Fruit fly (Drosophila melanogaster): ENCODE data around the gene Tdh.

Gene Tdh

dm6 chr3L:20517897-20518804 lies 51.4 kb downstream of the Tdh start (continued):
- TF ChIP-seq Ssrp (tag; optimal IDR thresholded peaks at IDR 0.05) = no peak
- TF ChIP-seq CG43689 (GFP tag; IDR thresholded peaks at IDR 0.05) = no peak
- TF ChIP-seq pb (GFP tag; optimal IDR thresholded peaks at IDR 0.05) = no peak
- TF ChIP-seq peb (GFP tag; IDR thresholded peaks at IDR 0.05) = no peak
- peak; percentile 32 for TF ChIP-seq lilli (GFP tag; optimal IDR thresholded peaks at IDR 0.05)
- TF ChIP-seq Fer1 (GFP tag; optimal IDR thresholded peaks at IDR 0.05) = no peak
- TF ChIP-seq CG7556 (GFP tag; optimal IDR thresholded peaks at IDR 0.05) = peak; percentile 45
- TF ChIP-seq B-H2 (GFP tag; optimal IDR thresholded peaks at IDR 0.05) = no peak
- TF ChIP-seq Ravus (GFP tag; IDR thresholded peaks at IDR 0.05) = peak; percentile 22; the same call in 1 of the 2 replicates
- peak; percentile 8 for TF ChIP-seq CG13424 (tag; optimal IDR thresholded peaks at IDR 0.05)
- TF ChIP-seq CG10979 (tag; optimal IDR thresholded peaks at IDR 0.05) = no peak
- TF ChIP-seq Xrp1 (GFP tag; IDR thresholded peaks at IDR 0.05) = peak; percentile 38; the same call in 1 of the 2 replicates
- TF ChIP-seq eve (GFP tag; optimal IDR thresholded peaks at IDR 0.05) = peak in 1 of 2 experiments; percentile 54
- TF ChIP-seq CG13123 (GFP tag; optimal IDR thresholded peaks at IDR 0.05) = no peak
- peak; percentile 13 for TF ChIP-seq CG9727 (GFP tag; optimal IDR thresholded peaks at IDR 0.05)
- peak; percentile 21 for TF ChIP-seq CG10543 (GFP tag; optimal IDR thresholded peaks at IDR 0.05)
- no peak for TF ChIP-seq zen2 (GFP tag; IDR thresholded peaks at IDR 0.05; ENCODE audit: partially characterized antibody)
- TF ChIP-seq usp (GFP tag; optimal IDR thresholded peaks at IDR 0.05) = no peak
- TF ChIP-seq Trl (optimal IDR thresholded peaks at IDR 0.05) = peak in 1 of 2 experiments; percentile 43
- TF ChIP-seq Trl (GFP tag; optimal IDR thresholded peaks at IDR 0.05) = no peak
- TF ChIP-seq nau (GFP tag; optimal IDR thresholded peaks at IDR 0.05) = no peak
- peak; percentile 40 for TF ChIP-seq PHDP (tag; optimal IDR thresholded peaks at IDR 0.05)
- no peak for TF ChIP-seq trem (tag; optimal IDR thresholded peaks at IDR 0.05)
- peak; percentile 44 for TF ChIP-seq CG13775 (GFP tag; optimal IDR thresholded peaks at IDR 0.05)
- TF ChIP-seq ewg (GFP tag; optimal IDR thresholded peaks at IDR 0.05) = no peak
- TF ChIP-seq Neu2 (GFP tag; optimal IDR thresholded peaks at IDR 0.05; ENCODE audit: borderline replicate concordance) = no peak
- TF ChIP-seq amos (GFP tag; IDR thresholded peaks at IDR 0.05; ENCODE audit: partially characterized antibody) = no peak
- no peak for TF ChIP-seq CG4820 (GFP tag; optimal IDR thresholded peaks at IDR 0.05)
- no peak for TF ChIP-seq CG13296 (GFP tag; optimal IDR thresholded peaks at IDR 0.05)
- TF ChIP-seq BEAF-32 (GFP tag; optimal IDR thresholded peaks at IDR 0.05) = no peak
- TF ChIP-seq pnt (GFP tag; optimal IDR thresholded peaks at IDR 0.05) = no peak
- no peak for TF ChIP-seq Doc2 (GFP tag; IDR thresholded peaks at IDR 0.05)
- no peak for TF ChIP-seq CG15696 (tag; optimal IDR thresholded peaks at IDR 0.05)
- no peak for TF ChIP-seq eyg (GFP tag; optimal IDR thresholded peaks at IDR 0.05)
- no peak for TF ChIP-seq CG6654 (GFP tag; optimal IDR thresholded peaks at IDR 0.05)
- TF ChIP-seq Stat92E (GFP tag; optimal IDR thresholded peaks at IDR 0.05) = no peak
- no peak for TF ChIP-seq Dip2 (GFP tag; IDR thresholded peaks at IDR 0.05)
- no peak for TF ChIP-seq jigr1 (GFP tag; IDR thresholded peaks at IDR 0.05)
- no peak for TF ChIP-seq CG11560 (tag; IDR thresholded peaks at IDR 0.05)
- TF ChIP-seq CG6683 (GFP tag; optimal IDR thresholded peaks at IDR 0.05) = no peak
- no peak for TF ChIP-seq CG16863 (GFP tag; optimal IDR thresholded peaks at IDR 0.05)
- peak; percentile 6; the same call in 1 of the 2 replicates for TF ChIP-seq CG32532 (GFP tag; IDR thresholded peaks at IDR 0.05)
- no peak for TF ChIP-seq wek (GFP tag; optimal IDR thresholded peaks at IDR 0.05)
- TF ChIP-seq CG15011 (GFP tag; optimal IDR thresholded peaks at IDR 0.05) = no peak
- TF ChIP-seq da (GFP tag; optimal IDR thresholded peaks at IDR 0.05) = no peak
- no peak for TF ChIP-seq B-H1 (GFP tag; IDR thresholded peaks at IDR 0.05)
- peak; percentile 61 for TF ChIP-seq CG2678 (tag; optimal IDR thresholded peaks at IDR 0.05)
- no peak for TF ChIP-seq HLH3B (GFP tag; IDR thresholded peaks at IDR 0.05)
- TF ChIP-seq hth (optimal IDR thresholded peaks at IDR 0.05) = no peak
